Worm (Caenorhabditis elegans) whole organism, late embryonic: ENCODE measurements around the gene Y57G11C.23.

Experiments
- ama-1 ChIP-seq: fragments of 150-350 bp; optimal IDR thresholded peaks from 2 replicates; lab custom pipeline; 2014
- ceh-19 ChIP-seq: fragments of 200-800 bp; sonication (Bioruptor generic); optimal IDR thresholded peaks from 2 replicates; lab custom pipeline; 2018; ENCODE audit warnings: mild to moderate bottlenecking, missing genetic modification characterization, missing compliant biosample characterization
- hlh-30 ChIP-seq: sonication (generic microtip); optimal IDR thresholded peaks from 2 replicates; lab custom pipeline; 2017; ENCODE audit warnings: antibody characterized with exemption, missing genetic modification characterization, missing compliant biosample characterization; ENCODE audit not compliant: insufficient read depth
- madf-2 ChIP-seq: sonication (generic microtip); optimal IDR thresholded peaks from 2 replicates; lab custom pipeline; 2017; ENCODE audit warnings: missing genetic modification characterization, missing compliant biosample characterization

ce11 chrIV:14826151-14826757 lies 35.3 kb downstream of the Y57G11C.23 start:
- TF ChIP-seq ama-1 (lab: Kevin White, UChicago) (no peak), ceh-19 (GFP tag; lab: Kevin White, UChicago) (no peak), hlh-30 (tag; lab: Kevin White, UChicago) (no peak), madf-2 (tag; lab: Kevin White, UChicago) (no peak)
